Worm (Caenorhabditis elegans): ENCODE measurements around the gene F56C3.3.

- no peak for TF ChIP-seq mep-1 (tag; optimal IDR thresholded peaks at IDR 0.05)
- TF ChIP-seq blmp-1 (tag; optimal IDR thresholded peaks at IDR 0.05) = no peak
- TF ChIP-seq nhr-76 (tag; optimal IDR thresholded peaks at IDR 0.05) = no peak
- TF ChIP-seq pha-4 (tag; optimal IDR thresholded peaks at IDR 0.05) = no peak
Observed at ce11 chrX:1386893-1387367, 28.7 kb upstream of the F56C3.3 start, which contains the start of gene F56C3.1.
